Worm (Caenorhabditis elegans) whole organism, L4/young adult: ENCODE data around the gene R12C12.7.

Source experiments
- W03F9.2 ChIP-seq: fragments of 150-350 bp; optimal IDR thresholded peaks from 2 replicates; lab custom pipeline; 2014; ENCODE audit warnings: missing biosample characterization, missing genetic modification characterization
- him-1 ChIP-seq: sonication (generic microtip); optimal IDR thresholded peaks from 2 replicates; lab custom pipeline; 2016; ENCODE audit warnings: missing genotype, missing genetic modification reagents, missing genetic modification characterization, missing compliant biosample characterization

DNA sequence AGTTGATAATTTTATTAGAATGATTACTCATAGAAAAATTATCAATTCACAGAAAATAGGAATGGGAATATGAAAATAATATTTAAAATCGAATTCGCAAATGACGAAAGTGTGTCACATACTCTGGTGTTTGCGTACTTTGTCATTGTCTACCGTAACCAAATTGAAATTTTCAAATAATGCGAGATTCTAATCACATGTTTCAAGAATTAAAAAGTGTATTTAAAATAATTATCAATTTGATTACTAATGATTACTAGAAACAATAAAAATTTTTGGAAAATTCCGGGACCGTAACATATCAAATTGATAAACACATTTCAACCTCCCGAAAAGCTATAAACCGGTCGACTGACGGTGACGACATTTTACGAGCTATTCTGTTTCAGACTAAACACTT, 35.6 kb upstream of the R12C12.7 start, which contains the start of the genes fbf-2 and nspg-3:
- TF ChIP-seq W03F9.2 (tag; lab: Kevin White, UChicago) (no peak), him-1 (tag; lab: Kevin White, UChicago) (no peak)
